Fruit fly (Drosophila melanogaster) whole organism, prepupa: ENCODE results near the gene alpha-Man-Ic.

Source experiments
- CG11294 ChIP-seq: fragments of 200-800 bp; sonication (Bioruptor generic); IDR thresholded peaks from 2 replicates; pipeline ENCODE4 v1.3.6; 2022; ENCODE audit warnings: missing biosample characterization, missing genetic modification characterization
- vri ChIP-seq: fragments of 200-800 bp; sonication (Bioruptor generic); optimal IDR thresholded peaks from 3 replicates; lab custom pipeline; 2016; ENCODE audit warnings: missing biosample characterization, mild to moderate bottlenecking, missing genetic modification characterization

dm6 chr3R:29969347-29969746 lies 39.2 kb upstream of the alpha-Man-Ic start, which contains the start of gene TkR99D:
- TF ChIP-seq CG11294 (GFP tag; lab: Robert Waterston, UW) (no peak), vri (no peak)
